Fruit fly (Drosophila melanogaster) S2 (cell line): Measurements from ENCODE around the gene CG43760.

Experiments used
- CG8478 ChIP-seq: fragments of >200 bp; optimal IDR thresholded peaks from 2 replicates; lab custom pipeline; 2018
- CTCF ChIP-seq, 2 experiments: fragments of >200 bp; optimal IDR thresholded peaks; 2 replicates each; lab custom pipeline; 2018

dm6 chr2L:15762466-15762865, 14.2 kb downstream of the CG43760 start, which contains the start of gene Gli:
- no peak for TF ChIP-seq CG8478
- TF ChIP-seq CTCF (optimal IDR thresholded peaks at IDR 0.05; lab: Kevin White, UChicago): no peak
